Worm (Caenorhabditis elegans) whole organism, mixed stage, embryonic: ENCODE measurements around the gene clec-239.

Experiments used
- M03D4.4 ChIP-seq: sonication (generic microtip); optimal IDR thresholded peaks from 2 replicates; lab custom pipeline; 2017; ENCODE audit warnings: mild to moderate bottlenecking, missing genetic modification characterization, missing compliant biosample characterization
- bed-3 ChIP-seq: fragments of 200-800 bp; sonication (Bioruptor generic); optimal IDR thresholded peaks from 3 replicates; lab custom pipeline; 2018; ENCODE audit warnings: mild to moderate bottlenecking, missing genetic modification characterization, moderate library complexity, missing compliant biosample characterization
- blmp-1 ChIP-seq: fragments of 150-350 bp; optimal IDR thresholded peaks from 2 replicates; lab custom pipeline; 2014; ENCODE audit warnings: missing biosample characterization, missing genetic modification characterization
- ceh-39 ChIP-seq: fragments of 150-350 bp; optimal IDR thresholded peaks from 2 replicates; lab custom pipeline; 2014; ENCODE audit warnings: missing biosample characterization, missing genetic modification characterization
- ceh-43 ChIP-seq: fragments of 200-800 bp; sonication (Bioruptor generic); optimal IDR thresholded peaks from 2 replicates; lab custom pipeline; 2018; ENCODE audit warnings: mild to moderate bottlenecking, missing genetic modification characterization, moderate library complexity, missing compliant biosample characterization
- ceh-83 ChIP-seq: fragments of 200-800 bp; sonication (Bioruptor generic); optimal IDR thresholded peaks from 2 replicates; lab custom pipeline; 2018; ENCODE audit warnings: mild to moderate bottlenecking, missing genetic modification characterization, missing compliant biosample characterization
- ces-1 ChIP-seq: fragments of 150-350 bp; optimal IDR thresholded peaks from 2 replicates; lab custom pipeline; 2014; ENCODE audit warnings: missing biosample characterization, missing genetic modification reagents, missing genetic modification characterization
- cnd-1 ChIP-seq: fragments of 200-800 bp; sonication (Bioruptor generic); optimal IDR thresholded peaks from 2 replicates; lab custom pipeline; 2018; ENCODE audit warnings: mild to moderate bottlenecking, missing genetic modification characterization, missing compliant biosample characterization
- drap-1 ChIP-seq: fragments of 200-800 bp; sonication (Bioruptor generic); optimal IDR thresholded peaks from 3 replicates; lab custom pipeline; 2018; ENCODE audit warnings: mild to moderate bottlenecking, missing genetic modification characterization, missing compliant biosample characterization
- elt-1 ChIP-seq: sonication (generic microtip); optimal IDR thresholded peaks from 2 replicates; lab custom pipeline; 2017; ENCODE audit warnings: missing genetic modification characterization, mild to moderate bottlenecking, missing compliant biosample characterization, antibody characterized with exemption, moderate library complexity, borderline replicate concordance; ENCODE audit not compliant: insufficient read depth
- elt-3 ChIP-seq: fragments of 150-350 bp; optimal IDR thresholded peaks from 2 replicates; lab custom pipeline; 2014; ENCODE audit warnings: missing biosample characterization, missing genetic modification characterization
- flh-1 ChIP-seq: fragments of 200-800 bp; sonication (Bioruptor generic); optimal IDR thresholded peaks from 2 replicates; lab custom pipeline; 2018; ENCODE audit warnings: mild to moderate bottlenecking, missing genetic modification characterization, moderate library complexity, missing compliant biosample characterization
- ham-2 ChIP-seq: fragments of 200-800 bp; sonication (Bioruptor generic); optimal IDR thresholded peaks from 2 replicates; lab custom pipeline; 2018; ENCODE audit warnings: mild to moderate bottlenecking, missing genetic modification characterization, missing compliant biosample characterization
- hlh-1 ChIP-seq: fragments of 150-350 bp; optimal IDR thresholded peaks from 2 replicates; lab custom pipeline; 2014; ENCODE audit warnings: missing biosample characterization, missing genetic modification reagents, missing genetic modification characterization
- lin-13 ChIP-seq: fragments of 150-350 bp; optimal IDR thresholded peaks from 2 replicates; lab custom pipeline; 2014; ENCODE audit warnings: missing biosample characterization, missing genetic modification characterization
- lin-32 ChIP-seq: fragments of 200-800 bp; sonication (Bioruptor generic); optimal IDR thresholded peaks from 2 replicates; lab custom pipeline; 2018; ENCODE audit warnings: mild to moderate bottlenecking, missing genetic modification characterization, missing compliant biosample characterization
- lsy-2 ChIP-seq: fragments of 150-350 bp; optimal IDR thresholded peaks from 2 replicates; lab custom pipeline; 2014; ENCODE audit warnings: missing biosample characterization, missing genetic modification characterization
- mab-5 ChIP-seq: fragments of 150-350 bp; optimal IDR thresholded peaks from 2 replicates; lab custom pipeline; 2014; ENCODE audit warnings: missing biosample characterization, missing genetic modification characterization
- mep-1 ChIP-seq: fragments of 150-350 bp; optimal IDR thresholded peaks from 2 replicates; lab custom pipeline; 2017; ENCODE audit warnings: missing biosample characterization, missing genetic modification reagents, missing genetic modification characterization, inconsistent platforms
- mls-2 ChIP-seq: sonication (generic microtip); optimal IDR thresholded peaks from 2 replicates; lab custom pipeline; 2016; ENCODE audit warnings: mild to moderate bottlenecking, missing genetic modification characterization, moderate library complexity, missing compliant biosample characterization
- nhr-12 ChIP-seq: fragments of 150-350 bp; optimal IDR thresholded peaks from 2 replicates; lab custom pipeline; 2014; ENCODE audit warnings: missing biosample characterization, missing genetic modification characterization
- nhr-2 ChIP-seq: fragments of 150-350 bp; optimal IDR thresholded peaks from 2 replicates; lab custom pipeline; 2014; ENCODE audit warnings: missing biosample characterization, missing genetic modification characterization
- nhr-237 ChIP-seq: fragments of 150-350 bp; optimal IDR thresholded peaks from 2 replicates; lab custom pipeline; 2014; ENCODE audit warnings: missing biosample characterization, missing genetic modification characterization
- nhr-28 ChIP-seq: fragments of 150-350 bp; optimal IDR thresholded peaks from 2 replicates; lab custom pipeline; 2014; ENCODE audit warnings: missing biosample characterization, missing genetic modification characterization
- nhr-76 ChIP-seq: sonication (generic microtip); optimal IDR thresholded peaks from 2 replicates; lab custom pipeline; 2017; ENCODE audit warnings: missing biosample characterization, missing genetic modification characterization
- pha-4 ChIP-seq: fragments of 150-350 bp; optimal IDR thresholded peaks from 2 replicates; lab custom pipeline; 2018; ENCODE audit warnings: missing biosample characterization, missing genetic modification reagents, missing genetic modification characterization
- sem-2 ChIP-seq: fragments of 200-800 bp; sonication (Bioruptor generic); optimal IDR thresholded peaks from 2 replicates; lab custom pipeline; 2018; ENCODE audit warnings: mild to moderate bottlenecking, missing genetic modification characterization, missing compliant biosample characterization
- snpc-4 ChIP-seq: fragments of 150-350 bp; optimal IDR thresholded peaks from 2 replicates; lab custom pipeline; 2014; ENCODE audit warnings: missing biosample characterization, missing genetic modification characterization
- sptf-1 ChIP-seq: sonication (generic microtip); optimal IDR thresholded peaks from 2 replicates; lab custom pipeline; 2017; ENCODE audit warnings: mild to moderate bottlenecking, missing genetic modification characterization, moderate library complexity, missing compliant biosample characterization
- tbx-8 ChIP-seq: fragments of 200-800 bp; sonication (Bioruptor generic); optimal IDR thresholded peaks from 2 replicates; lab custom pipeline; 2018; ENCODE audit warnings: mild to moderate bottlenecking, missing genetic modification characterization, moderate library complexity, missing compliant biosample characterization
- unc-120 ChIP-seq: sonication (generic microtip); optimal IDR thresholded peaks from 2 replicates; lab custom pipeline; 2017; ENCODE audit warnings: missing genetic modification characterization, missing compliant biosample characterization; ENCODE audit not compliant: poor library complexity, severe bottlenecking
- unc-39 ChIP-seq: fragments of 150-350 bp; optimal IDR thresholded peaks from 2 replicates; lab custom pipeline; 2014; ENCODE audit warnings: missing biosample characterization, missing genetic modification characterization
- unc-62 ChIP-seq: fragments of 150-350 bp; optimal IDR thresholded peaks from 2 replicates; lab custom pipeline; 2014; ENCODE audit warnings: missing biosample characterization, missing genetic modification reagents, missing genetic modification characterization
- zip-8 ChIP-seq: fragments of 150-350 bp; optimal IDR thresholded peaks from 2 replicates; lab custom pipeline; 2014; ENCODE audit warnings: missing biosample characterization, missing genetic modification characterization
- ztf-11 ChIP-seq: fragments of 150-350 bp; optimal IDR thresholded peaks from 2 replicates; lab custom pipeline; 2014; ENCODE audit warnings: missing biosample characterization, missing genetic modification characterization

Gene clec-239

ce11 chrV:16950036-16950435 lies 6.3 kb upstream of the clec-239 start:
- TF ChIP-seq blmp-1 (no peak), nhr-76 (tag; lab: Kevin White, UChicago) (no peak), unc-39 (no peak), lin-13 (tag; lab: Kevin White, UChicago) (no peak), mls-2 (tag; lab: Kevin White, UChicago) (no peak), hlh-1 (tag; lab: Kevin White, UChicago) (no peak), snpc-4 (no peak), M03D4.4 (tag; lab: Kevin White, UChicago) (no peak), ces-1 (GFP tag; lab: Kevin White, UChicago) (no peak), nhr-12 (no peak), nhr-237 (no peak), nhr-28 (tag; lab: Kevin White, UChicago) (no peak), bed-3 (no peak), ceh-83 (GFP tag; lab: Kevin White, UChicago) (no peak)

ce11 chrV:16951504-16951903 lies 4.8 kb upstream of the clec-239 start, which contains the start of gene clec-238:
Gene clec-238, plus strand, starts transcription at chrV:16951804.
- TF ChIP-seq nhr-12: no peak
- no peak for TF ChIP-seq pha-4 (tag; lab: Kevin White, UChicago)
- TF ChIP-seq lin-32 (GFP tag; lab: Kevin White, UChicago): no peak
- TF ChIP-seq tbx-8 (GFP tag; lab: Kevin White, UChicago): no peak
- no peak for TF ChIP-seq unc-120 (tag; lab: Kevin White, UChicago)
- no peak for TF ChIP-seq blmp-1
- no peak for TF ChIP-seq ceh-43
- no peak for TF ChIP-seq elt-3

- TF ChIP-seq mep-1 (tag; lab: Kevin White, UChicago) (no peak), cnd-1 (tag; lab: Kevin White, UChicago) (no peak), unc-120 (tag; lab: Kevin White, UChicago) (no peak), zip-8 (tag; lab: Kevin White, UChicago) (no peak), ztf-11 (tag; lab: Kevin White, UChicago) (no peak), ham-2 (no peak), snpc-4 (no peak), ceh-83 (GFP tag; lab: Kevin White, UChicago) (no peak), lin-13 (tag; lab: Kevin White, UChicago) (no peak), hlh-1 (tag; lab: Kevin White, UChicago) (no peak), nhr-2 (tag; lab: Kevin White, UChicago) (no peak), nhr-76 (tag; lab: Kevin White, UChicago) (no peak), tbx-8 (GFP tag; lab: Kevin White, UChicago) (no peak), elt-1 (tag; lab: Kevin White, UChicago) (no peak)
Measured at ce11 chrV:16954766-16955165, 1.6 kb upstream of the clec-239 start, which contains the start of gene srh-206. Gene srh-206, minus strand, starts transcription at chrV:16954866.

ce11 chrV:16958975-16959374 lies 2.6 kb downstream of the clec-239 start:
- TF ChIP-seq unc-62 (GFP tag; lab: Kevin White, UChicago) (no peak), nhr-237 (no peak), lin-13 (tag; lab: Kevin White, UChicago) (no peak), hlh-1 (tag; lab: Kevin White, UChicago) (no peak), pha-4 (tag; lab: Kevin White, UChicago) (no peak)

ce11 chrV:16965655-16966054 lies 9.3 kb downstream of the clec-239 start, which contains the start of gene efl-1:
Gene efl-1, minus strand, starts transcription at chrV:16965675.
- peak; percentile 52 for TF ChIP-seq mab-5
- no peak for TF ChIP-seq bed-3
- peak; percentile 98 for TF ChIP-seq mep-1 (tag; lab: Kevin White, UChicago)
- peak; percentile 96 for TF ChIP-seq ces-1 (GFP tag; lab: Kevin White, UChicago)
- no peak for TF ChIP-seq elt-1 (tag; lab: Kevin White, UChicago)
- peak; percentile 37 for TF ChIP-seq sptf-1 (tag; lab: Kevin White, UChicago)
- no peak for TF ChIP-seq ham-2
- TF ChIP-seq cnd-1 (tag; lab: Kevin White, UChicago): no peak
- peak; percentile 88 for TF ChIP-seq nhr-237
- TF ChIP-seq flh-1 (GFP tag; lab: Kevin White, UChicago): no peak
- peak; percentile 82 for TF ChIP-seq lsy-2 (tag; lab: Kevin White, UChicago)
- peak; percentile 33 for TF ChIP-seq hlh-1 (tag; lab: Kevin White, UChicago)
- TF ChIP-seq lin-32 (GFP tag; lab: Kevin White, UChicago): no peak
- TF ChIP-seq lin-13 (tag; lab: Kevin White, UChicago): peak; percentile 88
- no peak for TF ChIP-seq sem-2 (GFP tag; lab: Kevin White, UChicago)
- no peak for TF ChIP-seq unc-39
- no peak for TF ChIP-seq ceh-83 (GFP tag; lab: Kevin White, UChicago)
- TF ChIP-seq nhr-28 (tag; lab: Kevin White, UChicago): no peak
- peak; percentile 37 for TF ChIP-seq ztf-11 (tag; lab: Kevin White, UChicago)
- TF ChIP-seq blmp-1: no peak
- TF ChIP-seq drap-1: peak; percentile 77
- no peak for TF ChIP-seq mls-2 (tag; lab: Kevin White, UChicago)
- no peak for TF ChIP-seq ceh-43
- TF ChIP-seq nhr-76 (tag; lab: Kevin White, UChicago): no peak
- no peak for TF ChIP-seq snpc-4
- no peak for TF ChIP-seq nhr-2 (tag; lab: Kevin White, UChicago)
- peak; percentile 58 for TF ChIP-seq pha-4 (tag; lab: Kevin White, UChicago)
- peak; percentile 31 for TF ChIP-seq ceh-39 (tag; lab: Kevin White, UChicago)
- TF ChIP-seq M03D4.4 (tag; lab: Kevin White, UChicago): no peak
- TF ChIP-seq zip-8 (tag; lab: Kevin White, UChicago): no peak
- TF ChIP-seq unc-120 (tag; lab: Kevin White, UChicago): no peak
- TF ChIP-seq tbx-8 (GFP tag; lab: Kevin White, UChicago): no peak
- TF ChIP-seq elt-3: peak; percentile 47
- TF ChIP-seq nhr-12: no peak
- TF ChIP-seq unc-62 (GFP tag; lab: Kevin White, UChicago): peak; percentile 36
